Fruit fly (Drosophila melanogaster) whole organism, prepupa: ENCODE results near the gene pum.

Experiments used
- Blimp-1 ChIP-seq: fragments of 200-800 bp; sonication (Bioruptor generic); optimal IDR thresholded peaks from 3 replicates; lab custom pipeline; 2017; ENCODE audit warnings: missing biosample characterization, missing genetic modification characterization, mild to moderate bottlenecking, moderate library complexity, missing genetic modification reagents
- CG10631 ChIP-seq: fragments of 200-800 bp; sonication (Bioruptor generic); optimal IDR thresholded peaks from 2 replicates; lab custom pipeline; 2016; ENCODE audit warnings: missing biosample characterization, missing genetic modification characterization
- CG1621 ChIP-seq: fragments of 200-800 bp; sonication (Bioruptor generic); optimal IDR thresholded peaks from 3 replicates; lab custom pipeline; 2018; ENCODE audit warnings: missing biosample characterization, mild to moderate bottlenecking, missing genetic modification characterization
- CG16779 ChIP-seq: fragments of 200-800 bp; sonication (Bioruptor generic); optimal IDR thresholded peaks from 3 replicates; lab custom pipeline; 2017; ENCODE audit warnings: missing biosample characterization, mild to moderate bottlenecking, missing genetic modification characterization
- CG3032 ChIP-seq: fragments of 200-800 bp; optimal IDR thresholded peaks from 2 replicates; lab custom pipeline; 2019; ENCODE audit warnings: missing biosample characterization, mild to moderate bottlenecking, missing genetic modification characterization, moderate library complexity
- CG31627 ChIP-seq: fragments of 200-800 bp; sonication (Bioruptor generic); optimal IDR thresholded peaks from 3 replicates; lab custom pipeline; 2016; ENCODE audit warnings: missing biosample characterization, missing genetic modification characterization
- CG6163 ChIP-seq: fragments of 200-800 bp; sonication (Bioruptor generic); IDR thresholded peaks from 3 replicates; pipeline ENCODE4 v1.3.6; 2022; ENCODE audit warnings: missing biosample characterization, missing genetic modification characterization
- CG6792 ChIP-seq: fragments of 200-800 bp; sonication (Bioruptor generic); optimal IDR thresholded peaks from 3 replicates; lab custom pipeline; 2016; ENCODE audit warnings: missing biosample characterization, missing genetic modification characterization
- CG6808 ChIP-seq: fragments of 200-800 bp; sonication (Bioruptor generic); optimal IDR thresholded peaks from 3 replicates; lab custom pipeline; 2017; ENCODE audit warnings: missing biosample characterization, missing genetic modification characterization, mild to moderate bottlenecking, moderate library complexity, missing genetic modification reagents
- CG6854 ChIP-seq: fragments of 200-800 bp; sonication (Bioruptor generic); optimal IDR thresholded peaks from 2 replicates; lab custom pipeline; 2017; ENCODE audit warnings: missing biosample characterization, mild to moderate bottlenecking, missing genetic modification characterization
- CG8119 ChIP-seq: fragments of 200-800 bp; sonication (Bioruptor generic); IDR thresholded peaks from 3 replicates; pipeline ENCODE4 v1.3.6; 2022; ENCODE audit warnings: missing biosample characterization, missing genetic modification characterization
- CG8319 ChIP-seq: fragments of 200-800 bp; sonication (Bioruptor generic); optimal IDR thresholded peaks from 3 replicates; lab custom pipeline; 2016; ENCODE audit warnings: missing biosample characterization, missing genetic modification characterization
- Eip75B ChIP-seq: fragments of 200-800 bp; sonication (Bioruptor generic); optimal IDR thresholded peaks from 3 replicates; lab custom pipeline; 2016; ENCODE audit warnings: missing biosample characterization, missing genetic modification characterization
- Eip78C ChIP-seq: fragments of 200-800 bp; sonication (Bioruptor generic); peaks from one replicate; lab custom pipeline; 2016; ENCODE audit warnings: missing biosample characterization, missing genetic modification characterization
- Eip93F ChIP-seq: fragments of 200-800 bp; sonication (Bioruptor generic); optimal IDR thresholded peaks from 2 replicates; lab custom pipeline; 2016; ENCODE audit warnings: missing biosample characterization, mild to moderate bottlenecking, missing genetic modification characterization
- Ets21C ChIP-seq: fragments of 200-800 bp; sonication (Bioruptor generic); optimal IDR thresholded peaks from 3 replicates; lab custom pipeline; 2016; ENCODE audit warnings: missing biosample characterization, missing genetic modification characterization
- Ets96B ChIP-seq: fragments of 200-800 bp; optimal IDR thresholded peaks from 2 replicates; lab custom pipeline; 2019; ENCODE audit warnings: missing biosample characterization, mild to moderate bottlenecking, missing genetic modification characterization, moderate library complexity
- Hr39 ChIP-seq: fragments of 200-800 bp; sonication (Bioruptor generic); optimal IDR thresholded peaks from 2 replicates; lab custom pipeline; 2016; ENCODE audit warnings: missing biosample characterization, missing genetic modification characterization
- Lpt ChIP-seq: fragments of 200-800 bp; sonication (Bioruptor generic); optimal IDR thresholded peaks from 3 replicates; lab custom pipeline; 2016; ENCODE audit warnings: missing biosample characterization, missing genetic modification characterization
- OdsH ChIP-seq: fragments of 200-800 bp; sonication (Bioruptor generic); optimal IDR thresholded peaks from 3 replicates; lab custom pipeline; 2016; ENCODE audit warnings: missing biosample characterization, missing genetic modification characterization
- Sox15 ChIP-seq: fragments of 200-800 bp; sonication (Bioruptor generic); optimal IDR thresholded peaks from 3 replicates; lab custom pipeline; 2016; ENCODE audit warnings: missing biosample characterization, missing genetic modification characterization
- achi ChIP-seq: fragments of 200-800 bp; sonication (Bioruptor generic); optimal IDR thresholded peaks from 3 replicates; lab custom pipeline; 2016; ENCODE audit warnings: missing biosample characterization, missing genetic modification characterization
- cyc ChIP-seq: fragments of 200-800 bp; sonication (Bioruptor generic); optimal IDR thresholded peaks from 3 replicates; lab custom pipeline; 2016; ENCODE audit warnings: missing biosample characterization, missing genetic modification characterization
- dac ChIP-seq: fragments of 200-800 bp; sonication (Bioruptor generic); optimal IDR thresholded peaks from 2 replicates; lab custom pipeline; 2017; ENCODE audit warnings: missing biosample characterization, mild to moderate bottlenecking, missing genetic modification characterization
- dsx ChIP-seq: fragments of 200-800 bp; optimal IDR thresholded peaks from 3 replicates; lab custom pipeline; 2019; ENCODE audit warnings: missing biosample characterization, mild to moderate bottlenecking, missing genetic modification characterization, moderate library complexity; ENCODE audit not compliant: poor library complexity, severe bottlenecking
- esn ChIP-seq: fragments of 200-800 bp; sonication (Bioruptor generic); optimal IDR thresholded peaks from 2 replicates; lab custom pipeline; 2016; ENCODE audit warnings: missing biosample characterization, mild to moderate bottlenecking, missing genetic modification characterization, moderate library complexity
- fd59A ChIP-seq: fragments of 200-800 bp; sonication (Bioruptor generic); optimal IDR thresholded peaks from 2 replicates; lab custom pipeline; 2017; ENCODE audit warnings: missing biosample characterization, mild to moderate bottlenecking, missing genetic modification characterization, missing genetic modification reagents
- lz ChIP-seq: fragments of 200-800 bp; sonication (Bioruptor generic); optimal IDR thresholded peaks from 3 replicates; lab custom pipeline; 2016; ENCODE audit warnings: missing biosample characterization, missing genetic modification characterization
- net ChIP-seq: fragments of 200-800 bp; sonication (Bioruptor generic); optimal IDR thresholded peaks from 3 replicates; lab custom pipeline; 2016; ENCODE audit warnings: missing biosample characterization, missing genetic modification characterization
- pdm3 ChIP-seq: fragments of 200-800 bp; sonication (Bioruptor generic); optimal IDR thresholded peaks from 3 replicates; lab custom pipeline; 2016; ENCODE audit warnings: missing biosample characterization, missing genetic modification characterization
- salr ChIP-seq, 2 experiments: fragments of 200-800 bp; sonication (Bioruptor generic); optimal IDR thresholded peaks; 3 replicates each; lab custom pipeline; 2016 to 2018; ENCODE audit warnings: missing biosample characterization in 2 of 2, missing genetic modification characterization in 2 of 2, mild to moderate bottlenecking in 1 of 2
- ss ChIP-seq, 2 experiments: fragments of 200-800 bp; sonication (Bioruptor generic); optimal IDR thresholded peaks; 2 replicates in 1 of 2; 3 replicates in 1 of 2; lab custom pipeline; 2017 to 2018; ENCODE audit warnings: mild to moderate bottlenecking in 2 of 2, missing biosample characterization in 2 of 2, missing genetic modification characterization in 2 of 2, moderate library complexity in 1 of 2
- svp ChIP-seq: fragments of 200-800 bp; sonication (Bioruptor generic); peaks from one replicate; lab custom pipeline; 2016; ENCODE audit warnings: missing biosample characterization, missing genetic modification characterization
- topi ChIP-seq: fragments of 200-800 bp; sonication (Bioruptor generic); optimal IDR thresholded peaks from 3 replicates; lab custom pipeline; 2016; ENCODE audit warnings: missing biosample characterization, missing genetic modification characterization

pum gene

DNA sequence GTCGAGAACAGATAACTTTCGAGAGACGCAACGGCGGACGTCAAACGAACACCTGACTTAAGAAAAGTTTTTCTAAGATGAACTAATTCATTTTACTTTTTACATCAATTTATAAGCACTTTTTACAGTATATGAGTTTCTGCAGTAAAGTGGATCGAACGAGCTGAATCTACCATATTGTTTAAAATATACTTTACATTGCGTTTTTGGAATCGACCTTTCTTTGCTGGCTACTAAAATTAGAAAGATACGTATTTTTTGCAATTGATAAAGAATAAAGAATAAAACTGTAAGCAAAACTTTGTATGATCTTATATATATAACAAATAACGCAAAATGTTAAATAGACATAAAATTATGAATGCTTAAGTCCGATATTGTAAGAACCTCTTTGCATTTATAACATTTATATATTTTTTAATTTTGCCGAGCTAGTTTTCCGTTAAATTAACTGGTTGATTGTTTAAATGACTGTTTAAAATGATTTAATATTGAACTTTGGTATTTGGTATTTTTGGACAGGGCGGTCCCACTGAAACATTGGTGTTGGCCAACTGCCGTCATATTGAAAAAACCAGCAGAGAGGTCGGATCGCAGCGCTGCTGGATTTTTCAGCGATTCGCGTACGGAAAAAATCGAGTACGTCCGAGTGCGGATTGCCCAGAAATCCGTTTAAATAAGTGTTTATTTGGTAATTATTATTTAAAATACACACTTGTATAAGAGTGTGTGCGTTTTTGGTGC is 185.4 kb downstream of the pum start, which contains the start of gene Kdm2 (continued):
- TF ChIP-seq Ets21C (GFP tag; lab: Kevin White, UChicago) (no peak), OdsH (GFP tag; lab: Kevin White, UChicago) (no peak), achi (GFP tag; lab: Kevin White, UChicago) (no peak), CG1621 (tag; lab: Kevin White, UChicago) (peak; percentile 79), Ets96B (tag; lab: Kevin White, UChicago) (no peak), CG6792 (no peak)
- TF ChIP-seq, all 60 proteins: peak for 11

DNA sequence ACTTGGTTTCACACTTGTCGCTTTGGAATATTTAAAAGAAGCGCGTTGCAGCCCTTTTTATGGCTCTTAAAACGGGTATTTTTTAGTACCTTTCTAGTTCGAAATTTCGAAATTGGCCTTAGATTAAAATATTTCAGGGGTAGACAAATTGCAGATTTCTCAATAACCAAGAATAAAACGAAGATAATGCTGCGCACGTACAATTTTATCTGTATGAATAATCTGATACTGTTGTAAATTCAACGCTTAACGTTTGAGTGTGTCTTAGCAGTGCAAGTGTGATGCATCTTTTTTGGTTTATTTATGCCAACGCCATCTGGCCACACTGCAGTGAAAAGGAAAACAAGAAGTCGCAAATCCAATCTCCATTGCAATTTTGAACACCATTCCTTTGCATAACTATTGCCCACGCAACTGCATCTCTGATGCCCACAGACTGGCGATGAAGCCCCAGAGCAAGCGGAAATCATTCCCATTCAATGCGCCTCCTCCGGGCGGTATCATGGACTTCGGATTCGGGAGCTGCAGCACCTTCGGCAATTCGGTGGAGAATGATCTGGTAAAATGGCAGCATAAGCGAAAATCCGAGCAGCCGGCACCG is 186.9 kb downstream of the pum start, which contains the start of gene Nmdmc:
Nmdmc (minus strand) TSS at position 37 of the 601 bp plus-strand sequence.
- no peak for TF ChIP-seq Eip93F
- TF ChIP-seq CG8119 (GFP tag; lab: Robert Waterston, UW), result no peak
- TF ChIP-seq CG6163 (GFP tag; lab: Robert Waterston, UW), result no peak
- no peak for TF ChIP-seq lz
- TF ChIP-seq Blimp-1, result peak; percentile 30
- TF ChIP-seq Lpt (GFP tag; lab: Kevin White, UChicago), result no peak

DNA sequence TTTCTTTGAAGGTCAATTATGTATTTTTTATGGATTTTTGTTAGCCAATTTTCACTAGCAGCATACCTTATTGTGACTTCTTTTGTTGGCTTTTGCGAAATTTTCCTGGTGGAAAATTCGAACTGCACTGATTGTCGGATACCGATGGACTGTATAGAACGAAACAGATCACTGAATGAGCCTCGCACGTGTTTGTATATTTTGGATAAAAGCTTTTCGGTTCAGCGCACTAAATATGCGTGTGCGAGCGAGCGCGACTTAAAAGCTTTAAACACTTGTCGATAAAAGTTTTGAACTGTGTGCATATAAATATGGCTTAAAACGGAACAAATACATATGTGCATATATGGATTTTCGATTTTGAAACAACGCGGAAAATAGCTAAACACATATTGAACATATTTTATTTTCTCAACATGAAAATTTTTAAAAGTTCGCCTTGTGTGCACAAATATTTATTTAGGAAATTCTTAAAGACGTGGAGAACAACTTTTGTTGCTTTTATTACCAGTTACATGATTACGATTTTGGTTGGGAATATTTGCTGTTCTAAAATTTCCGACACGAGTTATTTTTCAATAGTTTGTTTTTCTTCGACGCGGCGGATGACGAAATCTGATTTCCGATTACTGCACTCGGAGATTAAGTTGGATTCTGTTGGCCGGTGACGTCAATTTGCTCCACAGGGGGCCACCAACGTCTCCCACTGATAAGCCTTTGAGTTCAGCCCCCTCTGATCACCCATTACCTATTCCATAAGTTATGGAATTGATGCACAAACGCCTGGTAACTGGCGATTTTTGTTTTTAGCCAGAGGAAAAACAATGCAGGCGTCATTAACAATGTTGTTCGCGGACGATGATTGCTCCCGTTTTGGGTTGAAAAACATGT is 188.1 kb downstream of the pum start:
- TF ChIP-seq salr (GFP tag; optimal IDR thresholded peaks at IDR 0.05; lab: Kevin White, UChicago) (no peak), Eip75B (no peak), CG10631 (GFP tag; lab: Kevin White, UChicago) (peak; percentile 7), esn (GFP tag; lab: Kevin White, UChicago) (peak; percentile 7), svp (GFP tag; lab: Kevin White, UChicago) (peak; percentile 85), cyc (GFP tag; lab: Kevin White, UChicago) (no peak), CG16779 (no peak), CG8319 (GFP tag; lab: Kevin White, UChicago) (no peak), Hr39 (peak; percentile 1), topi (GFP tag; lab: Kevin White, UChicago) (no peak), CG6808 (GFP tag; lab: Kevin White, UChicago) (no peak), CG1621 (tag; lab: Kevin White, UChicago) (no peak), ss (GFP tag; optimal IDR thresholded peaks at IDR 0.05; lab: Kevin White, UChicago) (no peak), fd59A (no peak), dsx (GFP tag; lab: Kevin White, UChicago) (peak; percentile 36), CG3032 (tag; lab: Kevin White, UChicago) (no peak), CG6854 (GFP tag; lab: Kevin White, UChicago) (no peak), dac (GFP tag; lab: Kevin White, UChicago) (no peak), Ets21C (GFP tag; lab: Kevin White, UChicago) (no peak), Sox15 (GFP tag; lab: Kevin White, UChicago) (no peak), Eip78C (peak; percentile 71), net (GFP tag; lab: Kevin White, UChicago) (no peak), CG31627 (GFP tag; lab: Kevin White, UChicago) (no peak), pdm3 (GFP tag; lab: Kevin White, UChicago) (peak; percentile 30)
- TF ChIP-seq, all 60 proteins: peak for 7
